Fruit fly (Drosophila melanogaster): ENCODE results near the gene CG12112.

The CG12112 gene

dm6 chrX:8591685-8592127 lies 31.7 kb upstream of the CG12112 start, which contains the start of the genes CG12659 and Crag:
Gene CG12659, minus strand, starts transcription at chrX:8591729.
Gene Crag, plus strand, starts transcription at chrX:8592031.
- TF ChIP-seq CG4496 (GFP tag; IDR thresholded peaks at IDR 0.05) (no peak), CG10348 (GFP tag; IDR thresholded peaks at IDR 0.05) (no peak), CG32121 (GFP tag; IDR thresholded peaks at IDR 0.05) (no peak), rn (GFP tag; IDR thresholded peaks at IDR 0.05) (no peak), Ets98B (GFP tag; IDR thresholded peaks at IDR 0.05) (no peak), gl (tag; optimal IDR thresholded peaks at IDR 0.05) (no peak), Pif1B (GFP tag; optimal IDR thresholded peaks at IDR 0.05) (no peak), Snoo (tag; optimal IDR thresholded peaks at IDR 0.05) (no peak), CG13204 (GFP tag; optimal IDR thresholded peaks at IDR 0.05) (no peak), CG34367 (tag; optimal IDR thresholded peaks at IDR 0.05) (no peak), Pif1A (GFP tag; optimal IDR thresholded peaks at IDR 0.05) (no peak), D1 (tag; optimal IDR thresholded peaks at IDR 0.05) (no peak), CG8301 (tag; optimal IDR thresholded peaks at IDR 0.05) (no peak), CG12605 (GFP tag; IDR thresholded peaks at IDR 0.05) (no peak), CG9948 (tag; optimal IDR thresholded peaks at IDR 0.05) (no peak), CG15710 (tag; optimal IDR thresholded peaks at IDR 0.05) (no peak), CG8159 (tag; optimal IDR thresholded peaks at IDR 0.05) (no peak)

DNA sequence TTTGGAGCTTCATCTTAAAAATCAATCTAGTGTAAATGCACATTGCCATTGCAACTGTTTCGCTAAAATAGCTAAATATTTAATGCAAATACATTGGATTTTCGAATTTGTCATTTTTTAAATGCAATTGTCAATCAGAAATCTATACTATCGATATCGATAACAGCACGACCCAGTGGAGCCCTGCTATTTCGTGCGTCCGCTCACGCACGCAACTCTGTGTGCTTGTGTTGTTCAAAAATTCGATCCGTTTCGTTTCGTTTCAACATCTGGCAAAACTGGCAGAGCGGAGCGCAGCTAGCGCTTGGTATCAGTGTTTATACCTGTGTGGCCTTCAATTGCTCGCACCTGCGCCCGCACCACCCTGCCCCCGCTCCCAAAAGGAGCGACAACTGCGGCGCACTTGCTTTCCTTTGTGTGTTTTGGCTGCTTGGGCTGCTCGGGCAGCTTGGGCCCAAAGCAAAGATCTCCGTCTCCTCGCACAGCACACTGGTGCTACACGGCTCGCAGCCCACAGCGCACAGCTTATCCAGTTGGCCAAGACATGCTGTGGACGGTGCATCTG lies 28.7 kb upstream of the CG12112 start, which contains the start of gene CG12081:
TSS of gene CG12081 (plus strand) at position 205 of the 565 bp plus-strand sequence.
- no peak for TF ChIP-seq CG32121 (GFP tag; IDR thresholded peaks at IDR 0.05)
- TF ChIP-seq CG4496 (GFP tag; IDR thresholded peaks at IDR 0.05): 0 out of 3 replicates have a peak, but pooled peaks have one; percentile 21

- TF ChIP-seq Snoo (tag; optimal IDR thresholded peaks at IDR 0.05) (no peak), Pif1A (GFP tag; optimal IDR thresholded peaks at IDR 0.05) (no peak), CG9948 (tag; optimal IDR thresholded peaks at IDR 0.05) (no peak), rn (GFP tag; IDR thresholded peaks at IDR 0.05) (no peak), gl (tag; optimal IDR thresholded peaks at IDR 0.05) (no peak), CG32121 (GFP tag; IDR thresholded peaks at IDR 0.05) (no peak), CG10348 (GFP tag; IDR thresholded peaks at IDR 0.05) (no peak), CG14655 (GFP tag; optimal IDR thresholded peaks at IDR 0.05) (no peak), CG15710 (tag; optimal IDR thresholded peaks at IDR 0.05) (no peak), CG12605 (GFP tag; IDR thresholded peaks at IDR 0.05) (no peak), CG13204 (GFP tag; optimal IDR thresholded peaks at IDR 0.05) (no peak), CG8159 (tag; optimal IDR thresholded peaks at IDR 0.05) (no peak), CG4496 (GFP tag; IDR thresholded peaks at IDR 0.05) (no peak), CG8301 (tag; optimal IDR thresholded peaks at IDR 0.05) (no peak), Ets98B (GFP tag; IDR thresholded peaks at IDR 0.05) (no peak), Pif1B (GFP tag; optimal IDR thresholded peaks at IDR 0.05) (no peak), D1 (tag; optimal IDR thresholded peaks at IDR 0.05) (no peak), CG17806 (tag; optimal IDR thresholded peaks at IDR 0.05) (no peak), fd96Ca (GFP tag; IDR thresholded peaks at IDR 0.05) (no peak)
Measured at dm6 chrX:8583159-8583558, 23.2 kb upstream of the CG12112 start.

DNA sequence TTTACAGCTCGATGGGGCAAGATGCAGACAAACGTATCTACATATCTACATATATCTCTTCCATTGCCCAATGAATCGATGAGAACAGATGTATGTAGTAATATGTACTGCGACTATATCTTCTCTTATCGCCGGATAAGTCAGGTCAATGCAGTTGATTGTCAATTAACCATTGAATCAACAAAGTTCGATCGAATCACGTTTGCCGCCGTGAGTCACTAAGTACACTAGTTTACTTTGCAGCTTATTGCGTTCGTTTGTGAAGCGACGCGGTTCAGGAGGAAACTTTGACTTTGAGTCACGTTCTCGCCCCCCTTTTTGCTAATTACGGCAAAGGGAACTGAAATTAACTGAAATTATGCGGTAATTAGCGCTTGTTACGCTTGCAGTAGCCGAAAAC lies 20.8 kb upstream of the CG12112 start:
- TF ChIP-seq CG15710 (tag; optimal IDR thresholded peaks at IDR 0.05): no peak
- TF ChIP-seq gl (tag; optimal IDR thresholded peaks at IDR 0.05): peak; percentile 57
- TF ChIP-seq CG8301 (tag; optimal IDR thresholded peaks at IDR 0.05): no peak
- TF ChIP-seq EcR (GFP tag; optimal IDR thresholded peaks at IDR 0.05): peak; percentile 38
- peak; percentile 16 for TF ChIP-seq CG13204 (GFP tag; optimal IDR thresholded peaks at IDR 0.05)
- no peak for TF ChIP-seq CG12605 (GFP tag; IDR thresholded peaks at IDR 0.05)

- no peak for TF ChIP-seq gl (tag; optimal IDR thresholded peaks at IDR 0.05)
- TF ChIP-seq Snoo (tag; optimal IDR thresholded peaks at IDR 0.05): no peak
- TF ChIP-seq rn (GFP tag; IDR thresholded peaks at IDR 0.05): no peak
- TF ChIP-seq CG34367 (tag; optimal IDR thresholded peaks at IDR 0.05): no peak
- TF ChIP-seq EcR (GFP tag; optimal IDR thresholded peaks at IDR 0.05): no peak
- no peak for TF ChIP-seq CG15710 (tag; optimal IDR thresholded peaks at IDR 0.05)
- no peak for TF ChIP-seq CG32121 (GFP tag; IDR thresholded peaks at IDR 0.05)
- TF ChIP-seq fd96Ca (GFP tag; IDR thresholded peaks at IDR 0.05): no peak
Measured at dm6 chrX:8579875-8580274, 19.9 kb upstream of the CG12112 start.

dm6 chrX:8579097-8579496 lies 19.1 kb upstream of the CG12112 start:
- no peak for TF ChIP-seq CG12605 (GFP tag; IDR thresholded peaks at IDR 0.05)
- no peak for TF ChIP-seq EcR (GFP tag; optimal IDR thresholded peaks at IDR 0.05)
- TF ChIP-seq CG17806 (tag; optimal IDR thresholded peaks at IDR 0.05): no peak
- no peak for TF ChIP-seq gl (tag; optimal IDR thresholded peaks at IDR 0.05)
- no peak for TF ChIP-seq CG8301 (tag; optimal IDR thresholded peaks at IDR 0.05)
- TF ChIP-seq CG9948 (tag; optimal IDR thresholded peaks at IDR 0.05): no peak
- no peak for TF ChIP-seq Snoo (tag; optimal IDR thresholded peaks at IDR 0.05)
- no peak for TF ChIP-seq CG15710 (tag; optimal IDR thresholded peaks at IDR 0.05)
- no peak for TF ChIP-seq CG4496 (GFP tag; IDR thresholded peaks at IDR 0.05)
- no peak for TF ChIP-seq rn (GFP tag; IDR thresholded peaks at IDR 0.05)
- no peak for TF ChIP-seq CG10348 (GFP tag; IDR thresholded peaks at IDR 0.05)
- TF ChIP-seq D1 (tag; optimal IDR thresholded peaks at IDR 0.05): no peak
- TF ChIP-seq Pif1B (GFP tag; optimal IDR thresholded peaks at IDR 0.05): no peak
- no peak for TF ChIP-seq CG32121 (GFP tag; IDR thresholded peaks at IDR 0.05)
- no peak for TF ChIP-seq CG14655 (GFP tag; optimal IDR thresholded peaks at IDR 0.05)
- TF ChIP-seq CG13204 (GFP tag; optimal IDR thresholded peaks at IDR 0.05): no peak
- no peak for TF ChIP-seq fd96Ca (GFP tag; IDR thresholded peaks at IDR 0.05)

All from whole organism, pupa.